Worm (Caenorhabditis elegans): ENCODE data around the gene wee-1.1.

Gene wee-1.1

ce11 chrII:9619402-9619862, 36.1 kb upstream of the wee-1.1 start:
- TF ChIP-seq B0035.1 (tag; optimal IDR thresholded peaks at IDR 0.05) (no peak), attf-5 (GFP tag; optimal IDR thresholded peaks at IDR 0.05) (peak; percentile 50), F33H1.4 (GFP tag; IDR thresholded peaks at IDR 0.05) (no peak), Y67H2A.10 (GFP tag; conservative IDR thresholded peaks at IDR 0.05) (no peak), nhr-120 (GFP tag; IDR thresholded peaks at IDR 0.05) (no peak), hrde-1 (tag; optimal IDR thresholded peaks at IDR 0.05; ENCODE audit: borderline replicate concordance) (no peak), ZK185.1 (tag; optimal IDR thresholded peaks at IDR 0.05; ENCODE audit: poor library complexity, severe bottlenecking) (no peak), bed-1 (GFP tag; IDR thresholded peaks at IDR 0.05) (no peak), nfya-1 (tag; optimal IDR thresholded peaks at IDR 0.05; ENCODE audit: borderline replicate concordance, insufficient read depth) (no peak), ztf-26 (tag; optimal IDR thresholded peaks at IDR 0.05) (peak; percentile 27), hlh-12 (tag; optimal IDR thresholded peaks at IDR 0.05) (no peak), xnd-1 (tag; optimal IDR thresholded peaks at IDR 0.05) (no peak), hlh-26 (GFP tag; conservative IDR thresholded peaks at IDR 0.05) (no peak), snpc-1.1 (tag; optimal IDR thresholded peaks at IDR 0.05; ENCODE audit: insufficient read depth) (no peak), tbx-9 (tag; optimal IDR thresholded peaks at IDR 0.05; ENCODE audit: borderline replicate concordance) (no peak), pbrm-1 (GFP tag; IDR thresholded peaks at IDR 0.05) (no peak), F37B4.10 (GFP tag; IDR thresholded peaks at IDR 0.05) (no peak), F55B11.4 (tag; optimal IDR thresholded peaks at IDR 0.05; ENCODE audit: borderline replicate concordance, insufficient read depth) (no peak), nhr-80 (tag; optimal IDR thresholded peaks at IDR 0.05) (peak; percentile 92), ztf-25 (GFP tag; IDR thresholded peaks at IDR 0.05) (no peak), atf-7 (tag; optimal IDR thresholded peaks at IDR 0.05) (peak; percentile 47), aptf-2 (GFP tag; conservative IDR thresholded peaks at IDR 0.05) (no peak), akir-1 (GFP tag; optimal IDR thresholded peaks at IDR 0.05) (no peak), lsy-27 (tag; optimal IDR thresholded peaks at IDR 0.05; ENCODE audit: borderline replicate concordance, insufficient read depth) (no peak), fkh-3 (tag; optimal IDR thresholded peaks at IDR 0.05) (no peak), ets-4 (GFP tag; optimal IDR thresholded peaks at IDR 0.05) (peak; percentile 94), lir-1 (GFP tag; conservative IDR thresholded peaks at IDR 0.05) (no peak), snpc-4 (GFP tag; optimal IDR thresholded peaks at IDR 0.05) (no peak), snpc-4 (tag; optimal IDR thresholded peaks at IDR 0.05) (peak in 3 of 4 experiments; percentile 3 to 32 (median 6)), die-1 (tag; optimal IDR thresholded peaks at IDR 0.05) (peak; percentile 20), C06A6.2 (GFP tag; conservative IDR thresholded peaks at IDR 0.05) (0 out of 2 replicates have a peak, but pooled peaks have one; percentile 11), D2030.7 (GFP tag; IDR thresholded peaks at IDR 0.05) (no peak), mcd-1 (GFP tag; IDR thresholded peaks at IDR 0.05) (peak; percentile 35; the same call in 1 of the 2 replicates), rcor-1 (GFP tag; IDR thresholded peaks at IDR 0.05) (no peak), lin-54 (GFP tag; optimal IDR thresholded peaks at IDR 0.05) (peak; percentile 25), madf-10 (tag; optimal IDR thresholded peaks at IDR 0.05) (peak; percentile 15), let-607 (tag; optimal IDR thresholded peaks at IDR 0.05) (peak; percentile 80 to 94), chd-7 (tag; optimal IDR thresholded peaks at IDR 0.05) (no peak), attf-6 (GFP tag; IDR thresholded peaks at IDR 0.05) (no peak), let-526 (GFP tag; IDR thresholded peaks at IDR 0.05) (no peak), unc-130 (GFP tag; optimal IDR thresholded peaks at IDR 0.05) (no peak), F57C9.4 (tag; optimal IDR thresholded peaks at IDR 0.05) (peak; percentile 43), ztf-22 (GFP tag; optimal IDR thresholded peaks at IDR 0.05) (peak; percentile 76), T26A5.8 (tag; optimal IDR thresholded peaks at IDR 0.05) (no peak), F52B5.7 (tag; optimal IDR thresholded peaks at IDR 0.05) (no peak), B0019.2 (GFP tag; conservative IDR thresholded peaks at IDR 0.05) (no peak), B0336.3 (GFP tag; IDR thresholded peaks at IDR 0.05) (peak; percentile 41; the same call in 1 of the 2 replicates), nhr-27 (tag; optimal IDR thresholded peaks at IDR 0.05) (no peak)
